Fruit fly (Drosophila melanogaster): ENCODE measurements around the gene shps.
A peak's percentile ranks its signal among the peaks of the same experiment; 100 is the strongest.

shps gene

DNA sequence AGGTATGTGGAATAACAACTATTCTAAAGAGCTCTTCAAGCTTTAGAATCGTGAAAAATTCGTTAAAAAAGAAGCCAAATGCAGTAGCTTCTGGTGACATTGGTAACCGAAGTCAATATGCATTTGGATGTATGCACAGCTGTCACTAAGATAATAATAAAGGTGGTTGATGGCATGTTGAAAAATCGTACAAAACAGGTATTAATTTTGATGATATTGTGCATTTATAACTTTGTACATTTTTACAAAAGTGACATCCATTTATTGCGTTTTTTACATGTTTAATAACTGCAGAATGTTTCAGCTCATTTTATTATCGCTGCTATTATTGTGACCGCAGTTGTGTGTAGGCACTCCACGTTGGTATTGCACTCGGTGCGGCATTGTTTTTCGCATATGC lies 22.1 kb downstream of the shps start (continued):
- TF ChIP-seq CG8388 (GFP tag; optimal IDR thresholded peaks at IDR 0.05) = no peak
- TF ChIP-seq Ssrp (tag; optimal IDR thresholded peaks at IDR 0.05) = no peak
- no peak for TF ChIP-seq Dref (GFP tag; IDR thresholded peaks at IDR 0.05)
- TF ChIP-seq Sox102F (GFP tag; optimal IDR thresholded peaks at IDR 0.05) = no peak
- TF ChIP-seq CG18262 (tag; optimal IDR thresholded peaks at IDR 0.05) = no peak
- TF ChIP-seq E2f2 (GFP tag; IDR thresholded peaks at IDR 0.05) = no peak; the same call in 1 of the 2 replicates
- no peak for TF ChIP-seq CG34422 (GFP tag; IDR thresholded peaks at IDR 0.05)
- TF ChIP-seq CG2875 (GFP tag; optimal IDR thresholded peaks at IDR 0.05) = peak; percentile 54
- no peak for TF ChIP-seq CG14441 (GFP tag; IDR thresholded peaks at IDR 0.05)
- no peak for TF ChIP-seq wor (GFP tag; IDR thresholded peaks at IDR 0.05)
- TF ChIP-seq CG13424 (tag; optimal IDR thresholded peaks at IDR 0.05) = no peak
- no peak for TF ChIP-seq CG17802 (tag; optimal IDR thresholded peaks at IDR 0.05)
- TF ChIP-seq CG10565 (GFP tag; optimal IDR thresholded peaks at IDR 0.05) = no peak
- no peak for TF ChIP-seq CG4282 (GFP tag; optimal IDR thresholded peaks at IDR 0.05)
- no peak for TF ChIP-seq CG17829 (tag; optimal IDR thresholded peaks at IDR 0.05)
- TF ChIP-seq HLH4C (GFP tag; IDR thresholded peaks at IDR 0.05; ENCODE audit: partially characterized antibody) = no peak
- no peak for TF ChIP-seq CG10274 (GFP tag; optimal IDR thresholded peaks at IDR 0.05)
- no peak for TF ChIP-seq CG4404 (GFP tag; IDR thresholded peaks at IDR 0.05)
- TF ChIP-seq CG13894 (tag; optimal IDR thresholded peaks at IDR 0.05) = no peak
- TF ChIP-seq CG6272 (GFP tag; IDR thresholded peaks at IDR 0.05) = no peak
- TF ChIP-seq D19B (GFP tag; optimal IDR thresholded peaks at IDR 0.05) = no peak
- TF ChIP-seq CG15601 (tag; optimal IDR thresholded peaks at IDR 0.05) = no peak
- TF ChIP-seq tll (GFP tag; optimal IDR thresholded peaks at IDR 0.05) = no peak
- TF ChIP-seq Awh (GFP tag; IDR thresholded peaks at IDR 0.05) = peak; percentile 67; the same call in 1 of the 2 replicates
- no peak for TF ChIP-seq CG11695 (GFP tag; IDR thresholded peaks at IDR 0.05)
- no peak for TF ChIP-seq ssp (GFP tag; IDR thresholded peaks at IDR 0.05)
- no peak for TF ChIP-seq CG12659 (GFP tag; optimal IDR thresholded peaks at IDR 0.05)
- TF ChIP-seq CG17385 (GFP tag; optimal IDR thresholded peaks at IDR 0.05) = no peak
- TF ChIP-seq CG14014 (GFP tag; IDR thresholded peaks at IDR 0.05) = peak; percentile 10; the same call in 1 of the 2 replicates
- no peak for TF ChIP-seq hkb (optimal IDR thresholded peaks at IDR 0.05)
- TF ChIP-seq hkb (GFP tag; IDR thresholded peaks at IDR 0.05) = peak; percentile 38
- no peak for TF ChIP-seq dmrt99B (tag; optimal IDR thresholded peaks at IDR 0.05)
- TF ChIP-seq stwl (tag; optimal IDR thresholded peaks at IDR 0.05) = no peak
- 0 out of 2 replicates have a peak, but pooled peaks have one; percentile 30 for TF ChIP-seq CG4360 (GFP tag; IDR thresholded peaks at IDR 0.05)
- peak; percentile 27 for TF ChIP-seq fd64A (GFP tag; optimal IDR thresholded peaks at IDR 0.05)
- peak; percentile 66 for TF ChIP-seq CG11696 (GFP tag; IDR thresholded peaks at IDR 0.05)
- no peak for TF ChIP-seq tx (GFP tag; optimal IDR thresholded peaks at IDR 0.05)
- no peak for TF ChIP-seq repo (GFP tag; optimal IDR thresholded peaks at IDR 0.05)
- peak; percentile 46; the same call in 1 of the 2 replicates for TF ChIP-seq Drgx (GFP tag; IDR thresholded peaks at IDR 0.05)
- peak; percentile 34 for TF ChIP-seq Asciz (GFP tag; optimal IDR thresholded peaks at IDR 0.05)
- 0 out of 2 replicates have a peak, but pooled peaks have one; percentile 22 for TF ChIP-seq Nf-YA (GFP tag; IDR thresholded peaks at IDR 0.05)
- TF ChIP-seq Myb (GFP tag; optimal IDR thresholded peaks at IDR 0.05) = no peak
- no peak for TF ChIP-seq CG4854 (GFP tag; optimal IDR thresholded peaks at IDR 0.05)
- TF ChIP-seq CG12071 (GFP tag; optimal IDR thresholded peaks at IDR 0.05) = peak; percentile 29
- no peak for TF ChIP-seq CG10959 (GFP tag; IDR thresholded peaks at IDR 0.05)
- TF ChIP-seq odd (GFP tag; optimal IDR thresholded peaks at IDR 0.05) = no peak
- TF ChIP-seq CG17186 (GFP tag; optimal IDR thresholded peaks at IDR 0.05) = no peak
- TF ChIP-seq lov (optimal IDR thresholded peaks at IDR 0.05) = no peak
- 0 out of 3 replicates have a peak, but pooled peaks have one; percentile 17 for TF ChIP-seq lov (GFP tag; IDR thresholded peaks at IDR 0.05)
- TF ChIP-seq Doc2 (GFP tag; IDR thresholded peaks at IDR 0.05) = no peak
- peak; percentile 5 for TF ChIP-seq unpg (GFP tag; optimal IDR thresholded peaks at IDR 0.05)
- no peak for TF ChIP-seq Med (GFP tag)

All from whole organism, embryonic.